Fruit fly (Drosophila melanogaster): ENCODE data around the gene Or85f.

Gene Or85f

dm6 chr3R:9428189-9428699 lies 30.3 kb downstream of the Or85f start (continued):
- TF ChIP-seq Drgx (GFP tag; IDR thresholded peaks at IDR 0.05) (peak; percentile 62), zfh2 (GFP tag; optimal IDR thresholded peaks at IDR 0.05) (no peak), pros (GFP tag; optimal IDR thresholded peaks at IDR 0.05) (peak; percentile 65), CG14710 (tag; optimal IDR thresholded peaks at IDR 0.05) (no peak), zfh1 (GFP tag; IDR thresholded peaks at IDR 0.05) (no peak), oc (tag; optimal IDR thresholded peaks at IDR 0.05) (peak; percentile 37), Dip2 (GFP tag; IDR thresholded peaks at IDR 0.05) (no peak), ato (GFP tag; IDR thresholded peaks at IDR 0.05; ENCODE audit: partially characterized antibody) (no peak), Xrp1 (GFP tag; IDR thresholded peaks at IDR 0.05) (peak; percentile 60), ci (GFP tag; IDR thresholded peaks at IDR 0.05) (peak; percentile 81), hb (GFP tag; IDR thresholded peaks at IDR 0.05; ENCODE audit: partially characterized antibody) (no peak), CG9876 (GFP tag; optimal IDR thresholded peaks at IDR 0.05) (no peak), CG5953 (GFP tag; IDR thresholded peaks at IDR 0.05) (0 out of 2 replicates have a peak, but pooled peaks have one; percentile 53), CG11247 (GFP tag; IDR thresholded peaks at IDR 0.05) (no peak), Myb (GFP tag; optimal IDR thresholded peaks at IDR 0.05) (no peak), otp (GFP tag; IDR thresholded peaks at IDR 0.05) (peak; percentile 69; the same call in 1 of the 3 replicates), insv (GFP tag; optimal IDR thresholded peaks at IDR 0.05) (peak in 1 of 2 experiments; percentile 86), wek (GFP tag; optimal IDR thresholded peaks at IDR 0.05) (peak; percentile 81), lab (GFP tag; optimal IDR thresholded peaks at IDR 0.05) (peak; percentile 87), NFAT (GFP tag; IDR thresholded peaks at IDR 0.05) (no peak), CG12769 (tag; optimal IDR thresholded peaks at IDR 0.05) (peak; percentile 94), kay (GFP tag; optimal IDR thresholded peaks at IDR 0.05) (no peak), CG11723 (GFP tag; optimal IDR thresholded peaks at IDR 0.05) (peak; percentile 43), bbx (GFP tag; IDR thresholded peaks at IDR 0.05; ENCODE audit: partially characterized antibody) (0 out of 2 replicates have a peak, but pooled peaks have one; percentile 11), gro (GFP tag; optimal IDR thresholded peaks at IDR 0.05) (peak; percentile 79), tll (GFP tag; optimal IDR thresholded peaks at IDR 0.05) (peak in 1 of 2 experiments; percentile 24), Awh (GFP tag; IDR thresholded peaks at IDR 0.05) (0 out of 2 replicates have a peak, but pooled peaks have one; percentile 18), CG1529 (GFP tag; optimal IDR thresholded peaks at IDR 0.05) (peak; percentile 36), nerfin-1 (tag; optimal IDR thresholded peaks at IDR 0.05) (peak; percentile 49), CG10565 (GFP tag; optimal IDR thresholded peaks at IDR 0.05) (no peak), Bdp1 (GFP tag; optimal IDR thresholded peaks at IDR 0.05) (no peak), CG17612 (GFP tag; IDR thresholded peaks at IDR 0.05) (no peak), trh (GFP tag; optimal IDR thresholded peaks at IDR 0.05) (no peak), pfk (GFP tag; optimal IDR thresholded peaks at IDR 0.05) (peak; percentile 66), CG1792 (GFP tag; optimal IDR thresholded peaks at IDR 0.05) (no peak), mirr (GFP tag; optimal IDR thresholded peaks at IDR 0.05) (peak; percentile 89), CG8944 (GFP tag; optimal IDR thresholded peaks at IDR 0.05) (no peak), gce (GFP tag; IDR thresholded peaks at IDR 0.05) (peak; percentile 36; the same call in 1 of the 3 replicates), Sry-β (GFP tag; optimal IDR thresholded peaks at IDR 0.05) (no peak), CG14441 (GFP tag; IDR thresholded peaks at IDR 0.05) (no peak), CG3838 (GFP tag; optimal IDR thresholded peaks at IDR 0.05) (no peak), CG1647 (GFP tag; optimal IDR thresholded peaks at IDR 0.05) (no peak), CG12659 (GFP tag; optimal IDR thresholded peaks at IDR 0.05) (peak; percentile 29), CG34422 (GFP tag; IDR thresholded peaks at IDR 0.05) (no peak), CG7357 (GFP tag; IDR thresholded peaks at IDR 0.05) (no peak), ham (GFP tag; IDR thresholded peaks at IDR 0.05) (no peak), btn (GFP tag; optimal IDR thresholded peaks at IDR 0.05) (no peak), CG15696 (tag; optimal IDR thresholded peaks at IDR 0.05) (peak; percentile 20), B-H2 (GFP tag; optimal IDR thresholded peaks at IDR 0.05) (peak; percentile 35), bowl (GFP tag; IDR thresholded peaks at IDR 0.05) (peak; percentile 47; the same call in 1 of the 2 replicates)
